Fruit fly (Drosophila melanogaster) whole organism, adult: ENCODE measurements around the gene CG8191.

ENCODE experiments used
- CG11617 ChIP-seq: fragments of 200-800 bp; sonication (Bioruptor generic); optimal IDR thresholded peaks from 2 replicates; lab custom pipeline; 2017; ENCODE audit warnings: mild to moderate bottlenecking, missing biosample characterization, missing genetic modification reagents, missing genetic modification characterization
- bab1 ChIP-seq: fragments of 200-800 bp; sonication (Bioruptor generic); optimal IDR thresholded peaks from 3 replicates; lab custom pipeline; 2019; ENCODE audit warnings: missing biosample characterization, mild to moderate bottlenecking, missing genetic modification characterization, moderate library complexity
- toe ChIP-seq: fragments of 200-800 bp; sonication (Bioruptor generic); optimal IDR thresholded peaks from 2 replicates; lab custom pipeline; 2016; ENCODE audit warnings: missing biosample characterization, missing genetic modification characterization

- TF ChIP-seq CG11617 (no peak), bab1 (GFP tag; lab: Kevin White, UChicago) (no peak), toe (GFP tag; lab: Kevin White, UChicago) (no peak)
Observed at dm6 chrX:15684419-15684818, 47.6 kb upstream of the CG8191 start.
